Worm (Caenorhabditis elegans): ENCODE results near the gene nhr-185.

The nhr-185 gene

DNA sequence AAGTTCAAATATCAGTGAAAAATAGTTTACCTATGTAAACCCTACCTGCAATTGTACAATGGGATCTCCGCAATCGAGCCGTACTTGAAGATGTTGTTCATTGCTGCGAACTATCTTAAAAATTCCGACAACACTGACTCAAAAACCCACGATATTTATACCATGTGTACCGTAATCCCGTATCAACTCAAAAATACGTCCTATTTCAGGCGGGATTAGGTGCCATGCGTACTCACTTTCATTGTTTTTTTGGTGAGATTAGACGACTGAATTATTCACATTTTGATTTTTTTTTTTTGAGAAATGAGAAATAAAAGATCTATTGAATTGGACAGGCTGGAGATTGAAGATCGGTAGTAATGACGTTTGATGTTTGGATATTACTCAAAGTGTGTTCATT, 46.8 kb downstream of the nhr-185 start, which contains the start of gene srt-30 (continued):
- TF ChIP-seq ctbp-1 (GFP tag; IDR thresholded peaks at IDR 0.05) = no peak

DNA sequence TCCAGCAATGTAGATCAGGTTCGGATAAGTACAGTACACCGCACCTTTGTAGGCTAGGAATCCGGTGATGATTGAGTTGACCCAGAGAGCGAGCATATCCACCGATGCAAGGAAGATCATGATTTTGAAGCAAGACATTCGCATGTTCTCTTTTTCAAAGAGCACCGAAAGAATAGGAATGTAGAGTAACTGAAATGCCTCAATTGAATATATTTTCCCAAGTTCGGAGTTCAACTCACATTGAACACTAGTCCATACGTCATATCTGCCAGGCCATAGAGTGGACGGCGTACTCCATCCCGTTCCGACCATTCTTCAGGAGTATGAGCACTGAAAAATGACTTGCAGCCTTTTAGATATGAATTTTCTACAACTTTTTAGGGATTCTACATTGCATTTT, 47.4 kb downstream of the nhr-185 start:
- TF ChIP-seq unc-62 (GFP tag; optimal IDR thresholded peaks at IDR 0.05 in 1 of 2) (peak in 1 of 2 experiments; percentile 90), unc-62 (tag; optimal IDR thresholded peaks at IDR 0.05) (no peak), nhr-237 (tag; optimal IDR thresholded peaks at IDR 0.05) (no peak)
